Worm (Caenorhabditis elegans) whole organism, L1 larva: ENCODE results near the gene nep-23.

Source experiments
- C16A3.4 ChIP-seq: fragments of 150-350 bp; optimal IDR thresholded peaks from 2 replicates; lab custom pipeline; 2014; ENCODE audit warnings: missing biosample characterization, missing genetic modification characterization
- blmp-1 ChIP-seq: fragments of 150-350 bp; optimal IDR thresholded peaks from 2 replicates; lab custom pipeline; 2014; ENCODE audit warnings: missing biosample characterization, missing genetic modification characterization
- ceh-63 ChIP-seq: fragments of 200-800 bp; sonication (Bioruptor generic); optimal IDR thresholded peaks from 2 replicates; lab custom pipeline; 2018; ENCODE audit warnings: mild to moderate bottlenecking, missing genetic modification characterization, missing compliant biosample characterization
- ceh-8 ChIP-seq: fragments of 200-800 bp; sonication (Bioruptor generic); optimal IDR thresholded peaks from 2 replicates; lab custom pipeline; 2018; ENCODE audit warnings: mild to moderate bottlenecking, missing genetic modification characterization, moderate library complexity, missing compliant biosample characterization
- egl-27 ChIP-seq, 2 experiments: fragments of 150-350 bp in 1 of 2; sonication (generic microtip); optimal IDR thresholded peaks; 3 replicates each; lab custom pipeline; 2017 to 2018; ENCODE audit warnings: missing biosample characterization in 2 of 2, missing genetic modification characterization in 2 of 2, missing genetic modification reagents in 2 of 2
- hlh-17 ChIP-seq: fragments of 200-800 bp; sonication (Bioruptor generic); optimal IDR thresholded peaks from 2 replicates; lab custom pipeline; 2018; ENCODE audit warnings: missing genetic modification characterization, mild to moderate bottlenecking, missing compliant biosample characterization, moderate library complexity, borderline replicate concordance
- jun-1 ChIP-seq: fragments of 150-350 bp; optimal IDR thresholded peaks from 2 replicates; lab custom pipeline; 2014; ENCODE audit warnings: missing biosample characterization, missing genetic modification reagents, missing genetic modification characterization
- mef-2 ChIP-seq: fragments of 150-350 bp; optimal IDR thresholded peaks from 2 replicates; lab custom pipeline; 2014; ENCODE audit warnings: missing biosample characterization, missing genetic modification characterization
- nhr-28 ChIP-seq: fragments of 150-350 bp; optimal IDR thresholded peaks from 2 replicates; lab custom pipeline; 2014; ENCODE audit warnings: missing biosample characterization, missing genetic modification characterization
- pax-3 ChIP-seq: fragments of 200-800 bp; sonication (Bioruptor generic); optimal IDR thresholded peaks from 2 replicates; lab custom pipeline; 2018; ENCODE audit warnings: mild to moderate bottlenecking, missing genetic modification characterization, moderate library complexity, missing compliant biosample characterization
- pqm-1 ChIP-seq: sonication (generic microtip); optimal IDR thresholded peaks from 3 replicates; lab custom pipeline; 2017; ENCODE audit warnings: missing biosample characterization, missing genetic modification characterization
- sptf-1 ChIP-seq: fragments of 150-350 bp; optimal IDR thresholded peaks from 2 replicates; lab custom pipeline; 2014; ENCODE audit warnings: missing biosample characterization, missing genetic modification characterization
- zag-1 ChIP-seq: fragments of 150-350 bp; optimal IDR thresholded peaks from 2 replicates; lab custom pipeline; 2014; ENCODE audit warnings: missing biosample characterization, missing genetic modification characterization

ce11 chrIV:16931077-16931476, 10.9 kb downstream of the nep-23 start, which contains the start of gene Y116A8C.49:
- TF ChIP-seq pax-3 (no peak), zag-1 (tag; lab: Kevin White, UChicago) (no peak), jun-1 (tag; lab: Kevin White, UChicago) (no peak), pqm-1 (tag; lab: Kevin White, UChicago) (no peak), nhr-28 (tag; lab: Kevin White, UChicago) (no peak), sptf-1 (tag; lab: Kevin White, UChicago) (no peak), hlh-17 (GFP tag; lab: Kevin White, UChicago) (no peak), blmp-1 (tag; lab: Kevin White, UChicago) (no peak), egl-27 (tag; optimal IDR thresholded peaks at IDR 0.05; lab: Kevin White, UChicago) (no peak), mef-2 (tag; lab: Kevin White, UChicago) (no peak), ceh-8 (GFP tag; lab: Kevin White, UChicago) (no peak), ceh-63 (GFP tag; lab: Kevin White, UChicago) (no peak), C16A3.4 (tag; lab: Kevin White, UChicago) (no peak)
